Worm (Caenorhabditis elegans) whole organism, early embryonic: ENCODE measurements around the gene prmt-9.

Experiments used
- aly-1 ChIP-seq: sonication (generic microtip); optimal IDR thresholded peaks from 2 replicates; lab custom pipeline; 2016; ENCODE audit warnings: missing genetic modification characterization, missing compliant biosample characterization
- tbx-37 ChIP-seq: fragments of 200-800 bp; sonication (Bioruptor generic); conservative IDR thresholded peaks from 2 replicates; pipeline ENCODE4 v1.3.6; 2022; ENCODE audit warnings: missing genetic modification reagents, missing genetic modification characterization, missing compliant biosample characterization

DNA sequence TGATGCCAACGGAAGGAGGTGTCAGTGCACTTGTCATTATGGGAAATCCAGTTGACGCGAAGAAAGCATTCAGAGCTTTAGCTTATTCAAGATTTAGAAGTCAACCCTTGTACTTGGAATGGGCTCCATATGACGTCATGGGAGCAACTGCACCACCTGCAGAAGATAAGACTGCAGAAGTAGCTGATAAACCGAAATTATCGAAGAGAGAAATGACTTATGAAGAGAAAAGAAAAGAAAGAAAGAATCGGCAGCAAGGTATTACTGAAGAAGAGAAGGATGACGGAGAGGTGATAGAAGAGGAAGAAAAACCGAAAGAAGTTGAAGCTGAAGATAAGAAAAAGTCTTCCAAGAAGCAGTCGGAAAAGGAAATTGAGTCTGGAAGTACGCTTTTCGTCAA, 44.0 kb upstream of the prmt-9 start:
- TF ChIP-seq aly-1 (no peak), tbx-37 (GFP tag; lab: Robert Waterston, UW) (no peak)
